Worm (Caenorhabditis elegans) whole organism, L4 larva: Measurements from ENCODE around the gene sax-3.
A peak's percentile ranks its signal among the peaks of the same experiment; 100 is the strongest.

ENCODE experiments used
- F37D6.2 ChIP-seq: sonication (generic microtip); optimal IDR thresholded peaks from 2 replicates; lab custom pipeline; 2016; ENCODE audit warnings: mild to moderate bottlenecking, missing genetic modification characterization, missing compliant biosample characterization
- Y105C5A.15 ChIP-seq: fragments of 200-800 bp; sonication (Bioruptor generic); IDR thresholded peaks from 2 replicates; pipeline ENCODE4 v1.3.6; 2022; ENCODE audit warnings: missing genetic modification characterization, missing compliant biosample characterization
- ZK337.2 ChIP-seq: fragments of 200-800 bp; sonication (Bioruptor generic); IDR thresholded peaks from 2 replicates; pipeline ENCODE4 v1.3.6; 2022; ENCODE audit warnings: missing genetic modification reagents, missing genetic modification characterization, missing compliant biosample characterization
- ZK546.5 ChIP-seq, 2 experiments: sonication (generic microtip); optimal IDR thresholded peaks; 2 replicates each; lab custom pipeline; 2017; ENCODE audit warnings: missing biosample characterization in 2 of 2, missing genetic modification characterization in 2 of 2
- aha-1 ChIP-seq: fragments of 150-350 bp; peaks from one replicate; lab custom pipeline; 2014; ENCODE audit warnings: missing biosample characterization, missing genetic modification characterization
- ama-1 ChIP-seq: fragments of 150-350 bp; optimal IDR thresholded peaks from 2 replicates; lab custom pipeline; 2014; ENCODE audit warnings: inconsistent platforms, mixed read lengths
- arid-1 ChIP-seq: fragments of 200-800 bp; sonication (Bioruptor generic); conservative IDR thresholded peaks from 2 replicates; pipeline ENCODE4 v1.3.6; 2022; ENCODE audit warnings: missing genetic modification reagents, missing genetic modification characterization, missing compliant biosample characterization
- attf-4 ChIP-seq: sonication (generic microtip); optimal IDR thresholded peaks from 3 replicates; lab custom pipeline; 2017; ENCODE audit warnings: missing biosample characterization, missing genetic modification characterization
- ceh-44 ChIP-seq: fragments of 200-800 bp; sonication (Bioruptor generic); IDR thresholded peaks from 2 replicates; pipeline ENCODE4 v1.3.6; 2022; ENCODE audit warnings: missing genetic modification reagents, missing genetic modification characterization, missing compliant biosample characterization
- ceh-82 ChIP-seq: sonication (generic microtip); optimal IDR thresholded peaks from 2 replicates; lab custom pipeline; 2017; ENCODE audit warnings: missing biosample characterization, missing genetic modification characterization
- daf-16 ChIP-seq, 3 experiments: sonication (generic microtip); optimal IDR thresholded peaks; 2 replicates each; lab custom pipeline; 2016 to 2017; ENCODE audit warnings: missing genetic modification characterization in 3 of 3, missing genetic modification reagents in 3 of 3, mild to moderate bottlenecking in 2 of 3, missing compliant biosample characterization in 2 of 3, missing biosample characterization in 1 of 3, moderate library complexity in 1 of 3
- dmd-6 ChIP-seq: fragments of 200-800 bp; sonication (Bioruptor generic); IDR thresholded peaks from 2 replicates; pipeline ENCODE4 v1.3.6; 2022; ENCODE audit warnings: missing genetic modification reagents, missing genetic modification characterization, missing compliant biosample characterization
- dmd-8 ChIP-seq: fragments of 200-800 bp; sonication (Bioruptor generic); IDR thresholded peaks from 2 replicates; pipeline ENCODE4 v1.3.6; 2022; ENCODE audit warnings: missing genetic modification characterization, missing compliant biosample characterization
- dve-1 ChIP-seq: sonication (generic microtip); optimal IDR thresholded peaks from 2 replicates; lab custom pipeline; 2017; ENCODE audit warnings: antibody characterized with exemption, mild to moderate bottlenecking, missing genetic modification characterization, missing compliant biosample characterization; ENCODE audit not compliant: insufficient read depth
- fkh-10 ChIP-seq: fragments of 150-350 bp; optimal IDR thresholded peaks from 2 replicates; lab custom pipeline; 2014; ENCODE audit warnings: missing biosample characterization, missing genetic modification reagents, missing genetic modification characterization
- fos-1 ChIP-seq: fragments of 150-350 bp; optimal IDR thresholded peaks from 2 replicates; lab custom pipeline; 2014; ENCODE audit warnings: missing biosample characterization, missing genetic modification characterization
- hlh-11 ChIP-seq: fragments of 200-800 bp; sonication (Bioruptor generic); optimal IDR thresholded peaks from 2 replicates; lab custom pipeline; 2018; ENCODE audit warnings: mild to moderate bottlenecking, missing genetic modification characterization, missing compliant biosample characterization
- jun-1 ChIP-seq: fragments of 150-350 bp; optimal IDR thresholded peaks from 2 replicates; lab custom pipeline; 2014; ENCODE audit warnings: missing biosample characterization, missing genetic modification reagents, missing genetic modification characterization
- lim-7 ChIP-seq: fragments of 200-800 bp; sonication (Bioruptor generic); IDR thresholded peaks from 2 replicates; pipeline ENCODE4 v1.3.6; 2022; ENCODE audit warnings: missing genetic modification characterization, missing compliant biosample characterization
- lin-15B ChIP-seq: fragments of 150-350 bp; sonication (generic microtip); optimal IDR thresholded peaks from 3 replicates; lab custom pipeline; 2014; ENCODE audit warnings: missing biosample characterization, missing genetic modification characterization
- lir-3 ChIP-seq: sonication (generic microtip); optimal IDR thresholded peaks from 2 replicates; lab custom pipeline; 2016; ENCODE audit warnings: mild to moderate bottlenecking, missing genetic modification characterization, missing compliant biosample characterization
- madf-5 ChIP-seq, 2 experiments: fragments of 200-800 bp; sonication (Bioruptor generic); IDR thresholded peaks; 2 replicates each; pipeline ENCODE4 v1.3.6; 2022; ENCODE audit warnings: missing compliant biosample characterization in 2 of 2, missing genetic modification characterization in 2 of 2
- mes-2 ChIP-seq: sonication (generic microtip); optimal IDR thresholded peaks from 2 replicates; lab custom pipeline; 2016; ENCODE audit warnings: missing genotype, mild to moderate bottlenecking, missing genetic modification characterization, missing compliant biosample characterization; ENCODE audit not compliant: poor library complexity, severe bottlenecking
- nhr-102 ChIP-seq: sonication (generic microtip); optimal IDR thresholded peaks from 2 replicates; lab custom pipeline; 2016; ENCODE audit warnings: mild to moderate bottlenecking, missing genetic modification characterization, moderate library complexity, missing compliant biosample characterization
- nhr-25 ChIP-seq: sonication (generic microtip); optimal IDR thresholded peaks from 2 replicates; lab custom pipeline; 2017; ENCODE audit warnings: missing genetic modification characterization, mild to moderate bottlenecking, missing compliant biosample characterization, antibody characterized with exemption, moderate library complexity, borderline replicate concordance; ENCODE audit not compliant: insufficient read depth
- nhr-28 ChIP-seq: fragments of 150-350 bp; optimal IDR thresholded peaks from 2 replicates; lab custom pipeline; 2014; ENCODE audit warnings: missing biosample characterization, missing genetic modification characterization
- nhr-77 ChIP-seq: fragments of 150-350 bp; optimal IDR thresholded peaks from 2 replicates; lab custom pipeline; 2014; ENCODE audit warnings: missing biosample characterization, missing genetic modification characterization
- php-3 ChIP-seq: fragments of 200-800 bp; sonication (Bioruptor generic); IDR thresholded peaks from 2 replicates; pipeline ENCODE4 v1.3.6; 2022; ENCODE audit warnings: missing genetic modification reagents, missing genetic modification characterization, missing compliant biosample characterization
- pqm-1 ChIP-seq: sonication (generic microtip); optimal IDR thresholded peaks from 2 replicates; lab custom pipeline; 2017; ENCODE audit warnings: missing biosample characterization, missing genetic modification characterization
- sdz-12 ChIP-seq: fragments of 200-800 bp; sonication (Bioruptor generic); optimal IDR thresholded peaks from 2 replicates; lab custom pipeline; 2018; ENCODE audit warnings: mild to moderate bottlenecking, missing genetic modification characterization, missing compliant biosample characterization
- skn-1 ChIP-seq: fragments of 150-350 bp; optimal IDR thresholded peaks from 2 replicates; lab custom pipeline; 2014; ENCODE audit warnings: missing biosample characterization, missing genetic modification characterization
- snpc-1.2 ChIP-seq: fragments of 200-800 bp; sonication (Bioruptor generic); IDR thresholded peaks from 2 replicates; pipeline ENCODE4 v1.3.6; 2022; ENCODE audit warnings: missing genetic modification reagents, missing genetic modification characterization, missing compliant biosample characterization
- snpc-4 ChIP-seq: fragments of 150-350 bp; optimal IDR thresholded peaks from 2 replicates; lab custom pipeline; 2014; ENCODE audit warnings: missing biosample characterization, missing genetic modification characterization
- spr-3 ChIP-seq: fragments of 200-800 bp; sonication (Bioruptor generic); optimal IDR thresholded peaks from 2 replicates; lab custom pipeline; 2018; ENCODE audit warnings: mild to moderate bottlenecking, missing genetic modification characterization, missing compliant biosample characterization
- unc-39 ChIP-seq: sonication (generic microtip); optimal IDR thresholded peaks from 2 replicates; lab custom pipeline; 2017; ENCODE audit warnings: missing biosample characterization, missing genetic modification characterization
- zfp-3 ChIP-seq: fragments of 200-800 bp; sonication (Bioruptor generic); conservative IDR thresholded peaks from 2 replicates; pipeline ENCODE4 v1.3.6; 2022; ENCODE audit warnings: missing genetic modification reagents, missing genetic modification characterization, missing compliant biosample characterization
- ztf-7 ChIP-seq: fragments of 150-350 bp; optimal IDR thresholded peaks from 2 replicates; lab custom pipeline; 2014; ENCODE audit warnings: missing biosample characterization, missing genetic modification characterization

Gene sax-3

ce11 chrX:3500903-3501302 is 35.2 kb upstream of the sax-3 start (continued):
- no peak for TF ChIP-seq sdz-12
- no peak for TF ChIP-seq ZK546.5 (tag; optimal IDR thresholded peaks at IDR 0.05; lab: Kevin White, UChicago)
- no peak for TF ChIP-seq fos-1
- no peak for TF ChIP-seq nhr-25 (tag; lab: Kevin White, UChicago)
- no peak for TF ChIP-seq madf-5 (GFP tag; IDR thresholded peaks at IDR 0.05; lab: Robert Waterston, UW)
- TF ChIP-seq aha-1 (tag; lab: Kevin White, UChicago), result no peak
- TF ChIP-seq, all 104 proteins: peak for 11

ce11 chrX:3500357-3500756 is 34.6 kb upstream of the sax-3 start:
- TF ChIP-seq aha-1 (tag; lab: Kevin White, UChicago) (peak; percentile 86), attf-4 (no peak)
- TF ChIP-seq, all 104 proteins: peak for 1

ce11 chrX:3499867-3500266 is 34.1 kb upstream of the sax-3 start:
- TF ChIP-seq lir-3 (tag; lab: Kevin White, UChicago) (no peak), fkh-10 (no peak), snpc-4 (tag; lab: Kevin White, UChicago) (no peak), mes-2 (no peak), nhr-102 (no peak), lin-15B (tag; lab: Kevin White, UChicago) (no peak), spr-3 (GFP tag; lab: Kevin White, UChicago) (no peak), zfp-3 (GFP tag; lab: Robert Waterston, UW) (no peak), dmd-6 (peak; percentile 53), ceh-44 (GFP tag; lab: Robert Waterston, UW) (no peak), arid-1 (no peak), F37D6.2 (no peak), dve-1 (tag; lab: Kevin White, UChicago) (peak; percentile 59), hlh-11 (peak; percentile 15), lim-7 (GFP tag; lab: Robert Waterston, UW) (no peak), pqm-1 (tag; lab: Kevin White, UChicago) (peak; percentile 10), snpc-1.2 (no peak), nhr-28 (peak; percentile 64), nhr-77 (tag; lab: Kevin White, UChicago) (peak; percentile 62), daf-16 (GFP tag; optimal IDR thresholded peaks at IDR 0.05; lab: Kevin White, UChicago) (no peak), daf-16 (tag; optimal IDR thresholded peaks at IDR 0.05; lab: Kevin White, UChicago) (peak; percentile 47), dmd-8 (GFP tag; lab: Robert Waterston, UW) (no peak), skn-1 (tag; lab: Kevin White, UChicago) (no peak), ama-1 (no peak), Y105C5A.15 (GFP tag; lab: Robert Waterston, UW) (no peak), php-3 (peak; percentile 97), unc-39 (tag; lab: Kevin White, UChicago) (no peak), ztf-7 (tag; lab: Kevin White, UChicago) (no peak)

- TF ChIP-seq jun-1 (tag; lab: Kevin White, UChicago) (no peak), pqm-1 (tag; lab: Kevin White, UChicago) (peak; percentile 36), ceh-82 (no peak), daf-16 (GFP tag; optimal IDR thresholded peaks at IDR 0.05; lab: Kevin White, UChicago) (no peak), daf-16 (tag; optimal IDR thresholded peaks at IDR 0.05; lab: Kevin White, UChicago) (peak; percentile 20), aha-1 (tag; lab: Kevin White, UChicago) (peak; percentile 41), ZK337.2 (GFP tag; lab: Robert Waterston, UW) (no peak)
Observed at ce11 chrX:3498953-3499352, 33.2 kb upstream of the sax-3 start, which contains the start of gene C12D12.1. Gene C12D12.1 (plus strand): TSS chrX:3499253.
